Worm (Caenorhabditis elegans): Measurements from ENCODE around the gene Y52E8A.2.

Gene Y52E8A.2

ce11 chrII:4369715-4370114, 49.1 kb downstream of the Y52E8A.2 start (continued):
- no peak for TF ChIP-seq rpc-1 (optimal IDR thresholded peaks at IDR 0.05)
- TF ChIP-seq rpc-1 (tag; optimal IDR thresholded peaks at IDR 0.05) = no peak
- no peak for TF ChIP-seq die-1 (tag; optimal IDR thresholded peaks at IDR 0.05)
- TF ChIP-seq snpc-4 (GFP tag; optimal IDR thresholded peaks at IDR 0.05) = no peak
- TF ChIP-seq snpc-4 (tag; optimal IDR thresholded peaks at IDR 0.05) = no peak
- TF ChIP-seq egl-18 (GFP tag; IDR thresholded peaks at IDR 0.05) = no peak
- no peak for TF ChIP-seq Y53F4B.3 (GFP tag; IDR thresholded peaks at IDR 0.05)
- TF ChIP-seq lsl-1 (GFP tag; optimal IDR thresholded peaks at IDR 0.05) = no peak

ce11 chrII:4370842-4371241, 50.2 kb downstream of the Y52E8A.2 start:
- no peak for TF ChIP-seq somi-1 (GFP tag; optimal IDR thresholded peaks at IDR 0.05)
- no peak for TF ChIP-seq lin-26 (GFP tag; IDR thresholded peaks at IDR 0.05)
- TF ChIP-seq ztf-22 (GFP tag; optimal IDR thresholded peaks at IDR 0.05) = no peak
- TF ChIP-seq unc-130 (GFP tag; optimal IDR thresholded peaks at IDR 0.05) = no peak

Measured in whole organism, young adult.